Fruit fly (Drosophila melanogaster) whole organism, embryonic: ENCODE results near the gene GluProRS.

Source experiments
- Aef1 ChIP-seq: fragments of 200-800 bp; sonication (Bioruptor generic); IDR thresholded peaks from 3 replicates; pipeline ENCODE4 v1.3.6; 2022; ENCODE audit warnings: missing biosample characterization, missing genetic modification characterization
- CG10979 ChIP-seq: fragments of 200-800 bp; sonication (Bioruptor generic); optimal IDR thresholded peaks from 2 replicates; lab custom pipeline; 2018; ENCODE audit warnings: missing biosample characterization, mild to moderate bottlenecking, missing genetic modification characterization, moderate library complexity
- CG11504 ChIP-seq: fragments of 200-800 bp; sonication (Bioruptor generic); optimal IDR thresholded peaks from 3 replicates; lab custom pipeline; 2019; ENCODE audit warnings: missing biosample characterization, mild to moderate bottlenecking, missing genetic modification characterization, moderate library complexity
- CG15011 ChIP-seq: fragments of 200-800 bp; sonication (Bioruptor generic); optimal IDR thresholded peaks from 3 replicates; lab custom pipeline; 2018; ENCODE audit warnings: missing biosample characterization, mild to moderate bottlenecking, missing genetic modification characterization
- CG16779 ChIP-seq: fragments of 200-800 bp; sonication (Bioruptor generic); IDR thresholded peaks from 2 replicates; pipeline ENCODE4 v1.3.6; 2022; ENCODE audit warnings: missing biosample characterization, missing genetic modification characterization
- CG17829 ChIP-seq: fragments of 200-800 bp; optimal IDR thresholded peaks from 2 replicates; lab custom pipeline; 2019; ENCODE audit warnings: missing biosample characterization, mild to moderate bottlenecking, missing genetic modification characterization, moderate library complexity
- CG2199 ChIP-seq: fragments of 200-800 bp; sonication (Bioruptor generic); IDR thresholded peaks from 3 replicates; pipeline ENCODE4 v1.3.6; 2022; ENCODE audit warnings: missing biosample characterization, missing genetic modification characterization
- CG32532 ChIP-seq: fragments of 200-800 bp; sonication (Bioruptor generic); IDR thresholded peaks from 2 replicates; pipeline ENCODE4 v1.3.6; 2022; ENCODE audit warnings: missing biosample characterization, missing genetic modification characterization
- CG4360 ChIP-seq: fragments of 200-800 bp; sonication (Bioruptor generic); IDR thresholded peaks from 2 replicates; pipeline ENCODE4 v1.3.6; 2022; ENCODE audit warnings: missing biosample characterization, missing genetic modification characterization
- CG6254 ChIP-seq: fragments of 200-800 bp; sonication (Bioruptor generic); optimal IDR thresholded peaks from 3 replicates; lab custom pipeline; 2017; ENCODE audit warnings: mild to moderate bottlenecking, missing biosample characterization, missing genetic modification reagents, missing genetic modification characterization
- CG6813 ChIP-seq: fragments of 200-800 bp; sonication (Bioruptor generic); optimal IDR thresholded peaks from 2 replicates; lab custom pipeline; 2017; ENCODE audit warnings: missing biosample characterization, missing genetic modification characterization, mild to moderate bottlenecking, moderate library complexity, missing genetic modification reagents
- CG6854 ChIP-seq: fragments of 200-800 bp; sonication (Bioruptor generic); optimal IDR thresholded peaks from 3 replicates; lab custom pipeline; 2017; ENCODE audit warnings: missing biosample characterization, mild to moderate bottlenecking, missing genetic modification characterization
- CG8478 ChIP-seq: fragments of >200 bp; optimal IDR thresholded peaks from 2 replicates; lab custom pipeline; 2018
- CG8765 ChIP-seq: fragments of 200-800 bp; sonication (Bioruptor generic); IDR thresholded peaks from 2 replicates; pipeline ENCODE4 v1.3.6; 2022; ENCODE audit warnings: missing biosample characterization, missing genetic modification characterization
- CoRest ChIP-seq: fragments of 200-800 bp; sonication (Bioruptor generic); optimal IDR thresholded peaks from 3 replicates; lab custom pipeline; 2018; ENCODE audit warnings: missing biosample characterization, mild to moderate bottlenecking, missing genetic modification characterization, moderate library complexity
- Deaf1 ChIP-seq: fragments of 200-800 bp; optimal IDR thresholded peaks from 3 replicates; lab custom pipeline; 2019; ENCODE audit warnings: missing biosample characterization, mild to moderate bottlenecking, missing genetic modification characterization, moderate library complexity
- Dp ChIP-seq: fragments of 200-800 bp; sonication (Bioruptor generic); optimal IDR thresholded peaks from 2 replicates; lab custom pipeline; 2018; ENCODE audit warnings: missing biosample characterization, mild to moderate bottlenecking, missing genetic modification characterization, moderate library complexity
- Dref ChIP-seq: fragments of 200-800 bp; sonication (Bioruptor generic); IDR thresholded peaks from 2 replicates; pipeline ENCODE4 v1.3.6; 2022; ENCODE audit warnings: missing biosample characterization, missing genetic modification characterization
- Drgx ChIP-seq: fragments of 200-800 bp; sonication (Bioruptor generic); IDR thresholded peaks from 2 replicates; pipeline ENCODE4 v1.3.6; 2022; ENCODE audit warnings: missing biosample characterization, missing genetic modification characterization
- E2f2 ChIP-seq: fragments of 200-800 bp; sonication (Bioruptor generic); IDR thresholded peaks from 2 replicates; pipeline ENCODE4 v1.3.6; 2022; ENCODE audit warnings: missing biosample characterization, missing genetic modification characterization
- Fer1 ChIP-seq: fragments of 200-800 bp; sonication (Bioruptor generic); optimal IDR thresholded peaks from 2 replicates; lab custom pipeline; 2017; ENCODE audit warnings: missing biosample characterization, mild to moderate bottlenecking, missing genetic modification characterization
- Hand ChIP-seq: fragments of 200-800 bp; sonication (Bioruptor generic); optimal IDR thresholded peaks from 2 replicates; lab custom pipeline; 2017; ENCODE audit warnings: mild to moderate bottlenecking, missing biosample characterization, missing genetic modification reagents, missing genetic modification characterization
- Jarid2 ChIP-seq: fragments of 200-800 bp; sonication (Bioruptor generic); optimal IDR thresholded peaks from 3 replicates; lab custom pipeline; 2017; ENCODE audit warnings: mild to moderate bottlenecking, missing biosample characterization, missing genetic modification reagents, missing genetic modification characterization
- Mad ChIP-seq: fragments of 200-800 bp; sonication (Bioruptor generic); optimal IDR thresholded peaks from 2 replicates; lab custom pipeline; 2016; ENCODE audit warnings: missing biosample characterization, missing genetic modification characterization
- Max ChIP-seq: fragments of 200-800 bp; sonication (Bioruptor generic); optimal IDR thresholded peaks from 2 replicates; lab custom pipeline; 2016; ENCODE audit warnings: missing biosample characterization, mild to moderate bottlenecking, missing genetic modification characterization
- Mrtf ChIP-seq: fragments of 200-800 bp; sonication (Bioruptor generic); IDR thresholded peaks from 3 replicates; pipeline ENCODE4 v1.3.6; 2022; ENCODE audit warnings: missing biosample characterization, missing genetic modification characterization
- Poxn ChIP-seq: fragments of 200-800 bp; sonication (Bioruptor generic); IDR thresholded peaks from 2 replicates; pipeline ENCODE4 v1.3.6; 2022; ENCODE audit warnings: missing biosample characterization, missing genetic modification characterization
- Scr ChIP-seq: fragments of 200-800 bp; sonication (Bioruptor generic); IDR thresholded peaks from 2 replicates; pipeline ENCODE4 v1.3.6; 2022; ENCODE audit warnings: missing biosample characterization, missing genetic modification characterization; ENCODE audit not compliant: partially characterized antibody
- Sry-β ChIP-seq: fragments of 200-800 bp; sonication (Bioruptor generic); optimal IDR thresholded peaks from 2 replicates; lab custom pipeline; 2018; ENCODE audit warnings: missing biosample characterization, mild to moderate bottlenecking, missing genetic modification characterization, moderate library complexity
- corto ChIP-seq: fragments of 200-800 bp; sonication (Bioruptor generic); optimal IDR thresholded peaks from 2 replicates; lab custom pipeline; 2016; ENCODE audit warnings: missing biosample characterization, mild to moderate bottlenecking, missing genetic modification characterization, moderate library complexity
- gcm2 ChIP-seq: fragments of 200-800 bp; sonication (Bioruptor generic); optimal IDR thresholded peaks from 2 replicates; lab custom pipeline; 2016; ENCODE audit warnings: missing biosample characterization, missing genetic modification characterization
- hkb ChIP-seq, 2 experiments: fragments of 200-800 bp in 1 of 2; fragments of >200 bp in 1 of 2; sonication (Bioruptor generic) in 1 of 2; IDR thresholded peaks in 1 of 2; optimal IDR thresholded peaks in 1 of 2; 2 replicates each; pipeline versions ENCODE4 v1.3.6 to Lab custom; 2017 to 2022; ENCODE audit warnings: missing biosample characterization in 1 of 2, missing genetic modification characterization in 1 of 2
- mam ChIP-seq: fragments of 200-800 bp; sonication (Bioruptor generic); optimal IDR thresholded peaks from 3 replicates; lab custom pipeline; 2016; ENCODE audit warnings: missing biosample characterization, missing genetic modification characterization
- mirr ChIP-seq: fragments of 200-800 bp; sonication (Bioruptor generic); optimal IDR thresholded peaks from 3 replicates; lab custom pipeline; 2018; ENCODE audit warnings: missing biosample characterization, mild to moderate bottlenecking, missing genetic modification characterization
- nau ChIP-seq: fragments of 200-800 bp; sonication (Bioruptor generic); optimal IDR thresholded peaks from 3 replicates; lab custom pipeline; 2017; ENCODE audit warnings: missing biosample characterization, mild to moderate bottlenecking, missing genetic modification characterization, missing genetic modification reagents
- onecut ChIP-seq: fragments of 200-800 bp; sonication (Bioruptor generic); IDR thresholded peaks from 2 replicates; pipeline ENCODE4 v1.3.6; 2022; ENCODE audit warnings: missing biosample characterization, missing genetic modification characterization
- phol ChIP-seq: fragments of 200-800 bp; sonication (Bioruptor generic); optimal IDR thresholded peaks from 3 replicates; lab custom pipeline; 2018; ENCODE audit warnings: missing biosample characterization, mild to moderate bottlenecking, missing genetic modification characterization, moderate library complexity
- repo ChIP-seq: fragments of 200-800 bp; sonication (Bioruptor generic); optimal IDR thresholded peaks from 2 replicates; lab custom pipeline; 2016; ENCODE audit warnings: missing biosample characterization, missing genetic modification characterization
- row ChIP-seq: fragments of 200-800 bp; sonication (Bioruptor generic); IDR thresholded peaks from 3 replicates; pipeline ENCODE4 v1.3.6; 2022; ENCODE audit warnings: missing biosample characterization, missing genetic modification characterization
- sd ChIP-seq: fragments of 200-800 bp; sonication (Bioruptor generic); optimal IDR thresholded peaks from 3 replicates; lab custom pipeline; 2018; ENCODE audit warnings: missing biosample characterization, mild to moderate bottlenecking, missing genetic modification characterization, moderate library complexity
- seq ChIP-seq: fragments of 200-800 bp; sonication (Bioruptor generic); IDR thresholded peaks from 2 replicates; pipeline ENCODE4 v1.3.6; 2022; ENCODE audit warnings: missing biosample characterization, missing genetic modification characterization
- sob ChIP-seq: fragments of 200-800 bp; sonication (Bioruptor generic); IDR thresholded peaks from 2 replicates; pipeline ENCODE4 v1.3.6; 2022; ENCODE audit warnings: missing biosample characterization, missing genetic modification characterization
- sqz ChIP-seq: fragments of 200-800 bp; sonication (Bioruptor generic); optimal IDR thresholded peaks from 3 replicates; lab custom pipeline; 2018; ENCODE audit warnings: missing biosample characterization, mild to moderate bottlenecking, missing genetic modification characterization
- sr ChIP-seq: fragments of 200-800 bp; sonication (Bioruptor generic); IDR thresholded peaks from 3 replicates; pipeline ENCODE4 v1.3.6; 2022; ENCODE audit warnings: missing biosample characterization, missing genetic modification characterization
- sug ChIP-seq: fragments of 200-800 bp; optimal IDR thresholded peaks from 2 replicates; lab custom pipeline; 2019; ENCODE audit warnings: missing biosample characterization, mild to moderate bottlenecking, missing genetic modification characterization, moderate library complexity
- trem ChIP-seq: fragments of 200-800 bp; optimal IDR thresholded peaks from 3 replicates; lab custom pipeline; 2019; ENCODE audit warnings: missing biosample characterization, mild to moderate bottlenecking, missing genetic modification characterization, moderate library complexity
- unc-4 ChIP-seq: fragments of 200-800 bp; sonication (Bioruptor generic); IDR thresholded peaks from 2 replicates; pipeline ENCODE4 v1.3.6; 2022; ENCODE audit warnings: missing biosample characterization, missing genetic modification characterization; ENCODE audit not compliant: partially characterized antibody
- wek ChIP-seq: fragments of 200-800 bp; sonication (Bioruptor generic); optimal IDR thresholded peaks from 3 replicates; lab custom pipeline; 2018; ENCODE audit warnings: missing biosample characterization, mild to moderate bottlenecking, missing genetic modification characterization, moderate library complexity
- zen2 ChIP-seq: fragments of 200-800 bp; sonication (Bioruptor generic); IDR thresholded peaks from 3 replicates; pipeline ENCODE4 v1.3.6; 2022; ENCODE audit warnings: missing biosample characterization, missing genetic modification characterization; ENCODE audit not compliant: partially characterized antibody

GluProRS gene

dm6 chr3R:23962781-23963222, 4.6 kb upstream of the GluProRS start, which contains the start of gene CG31140 (continued):
- TF ChIP-seq sug (no peak), Sry-β (GFP tag; lab: Kevin White, UChicago) (no peak), CG32532 (GFP tag; lab: Robert Waterston, UW) (peak; percentile 57; the same call in 1 of the 2 replicates), Poxn (no peak), Jarid2 (peak; percentile 2), zen2 (0 out of 3 replicates have a peak, but pooled peaks have one; percentile 44), mirr (GFP tag; lab: Kevin White, UChicago) (peak; percentile 38), CG17829 (tag; lab: Kevin White, UChicago) (peak; percentile 13), CG2199 (GFP tag; lab: Robert Waterston, UW) (0 out of 3 replicates have a peak, but pooled peaks have one; percentile 36), Dp (peak; percentile 28), seq (GFP tag; lab: Robert Waterston, UW) (peak; percentile 43; the same call in 1 of the 2 replicates), CG16779 (GFP tag; lab: Robert Waterston, UW) (peak; percentile 30; the same call in 1 of the 2 replicates), CG10979 (tag; lab: Kevin White, UChicago) (peak; percentile 7), CG8765 (GFP tag; lab: Robert Waterston, UW) (no peak), Aef1 (peak; percentile 41; the same call in 1 of the 3 replicates), repo (GFP tag; lab: Kevin White, UChicago) (peak; percentile 0), CG6854 (GFP tag; lab: Kevin White, UChicago) (peak; percentile 27), phol (tag; lab: Kevin White, UChicago) (no peak), Fer1 (GFP tag; lab: Kevin White, UChicago) (peak; percentile 67), row (GFP tag; lab: Robert Waterston, UW) (peak; percentile 24; the same call in 1 of the 3 replicates), sr (GFP tag; lab: Robert Waterston, UW) (peak; percentile 38; the same call in 1 of the 3 replicates), unc-4 (GFP tag; lab: Robert Waterston, UW) (0 out of 2 replicates have a peak, but pooled peaks have one; percentile 26), Deaf1 (tag; lab: Kevin White, UChicago) (peak; percentile 20), trem (tag; lab: Kevin White, UChicago) (peak; percentile 95), onecut (peak; percentile 27; the same call in 1 of the 2 replicates), sob (peak; percentile 37; the same call in 1 of the 2 replicates), E2f2 (GFP tag; lab: Robert Waterston, UW) (0 out of 2 replicates have a peak, but pooled peaks have one; percentile 33), sd (peak; percentile 91), gcm2 (GFP tag; lab: Kevin White, UChicago) (no peak), Drgx (GFP tag; lab: Robert Waterston, UW) (0 out of 2 replicates have a peak, but pooled peaks have one; percentile 14), Max (no peak), CG6813 (GFP tag; lab: Kevin White, UChicago) (peak; percentile 11), sqz (GFP tag; lab: Kevin White, UChicago) (no peak), nau (GFP tag; lab: Kevin White, UChicago) (peak; percentile 3), Scr (0 out of 2 replicates have a peak, but pooled peaks have one; percentile 14), Dref (GFP tag; lab: Robert Waterston, UW) (no peak), CG11504 (tag; lab: Kevin White, UChicago) (peak; percentile 17), CoRest (no peak), CG6254 (GFP tag; lab: Kevin White, UChicago) (peak; percentile 6), corto (GFP tag; lab: Kevin White, UChicago) (no peak), Hand (GFP tag; lab: Kevin White, UChicago) (peak; percentile 64), CG8478 (lab: Kevin White, UChicago) (peak; percentile 83), CG4360 (peak; percentile 61), mam (no peak), wek (GFP tag; lab: Kevin White, UChicago) (peak; percentile 49), Mrtf (GFP tag; lab: Robert Waterston, UW) (no peak), CG15011 (GFP tag; lab: Kevin White, UChicago) (no peak), Mad (GFP tag; lab: Kevin White, UChicago) (no peak), hkb (optimal IDR thresholded peaks at IDR 0.05; lab: Kevin White, UChicago) (no peak), hkb (GFP tag; IDR thresholded peaks at IDR 0.05; lab: Robert Waterston, UW) (0 out of 2 replicates have a peak, but pooled peaks have one; percentile 26)
